Comparison of ENCODE assay signal across 3 worm cellular contexts in genomic region chrIV:6395190-6395589, ce11.
TF ChIP-seq lines count a peak whose summit lies in the region.

No protein-coding gene starts in this region.

TF ChIP-seq in whole organism, L1 larva, 84 proteins besides CTCF, POLR2A, EP300 and RAD21:
- TF ChIP-seq fkh-10 (GFP tag; optimal IDR thresholded peaks at IDR 0.05; lab: Kevin White, UChicago) (peak; percentile 54), snpc-4 (tag; optimal IDR thresholded peaks at IDR 0.05; lab: Kevin White, UChicago) (no peak), zip-4 (GFP tag; optimal IDR thresholded peaks at IDR 0.05; lab: Kevin White, UChicago) (no peak), aly-2 (tag; optimal IDR thresholded peaks at IDR 0.05; lab: Kevin White, UChicago) (no peak), nhr-47 (tag; optimal IDR thresholded peaks at IDR 0.05; lab: Kevin White, UChicago) (no peak), grh-1 (GFP tag; IDR thresholded peaks at IDR 0.05; lab: Robert Waterston, UW) (no peak), nhr-85 (tag; lab: Kevin White, UChicago) (no peak)

TF ChIP-seq in whole organism, L3 larva, 47 proteins besides CTCF, POLR2A, EP300 and RAD21:
- TF ChIP-seq fkh-10 (GFP tag; optimal IDR thresholded peaks at IDR 0.05; lab: Kevin White, UChicago) (peak; percentile 52), nhr-12 (tag; optimal IDR thresholded peaks at IDR 0.05; lab: Kevin White, UChicago) (no peak)

TF ChIP-seq in whole organism, L4 larva, 104 proteins besides CTCF, POLR2A, EP300 and RAD21:
- TF ChIP-seq aly-2 (tag; optimal IDR thresholded peaks at IDR 0.05; lab: Kevin White, UChicago) (no peak), lin-15B (tag; optimal IDR thresholded peaks at IDR 0.05; lab: Kevin White, UChicago) (no peak), daf-12 (tag; optimal IDR thresholded peaks at IDR 0.05; lab: Kevin White, UChicago) (no peak), madf-9 (GFP tag; conservative IDR thresholded peaks at IDR 0.05; lab: Robert Waterston, UW) (no peak), nhr-77 (tag; optimal IDR thresholded peaks at IDR 0.05; lab: Kevin White, UChicago) (no peak), fkh-10 (GFP tag; optimal IDR thresholded peaks at IDR 0.05; lab: Kevin White, UChicago) (peak; percentile 27)

Comparison
In these comparisons a context has a peak if more than half of its experiments do, and no peak if none do; other contexts are left out.
1. Of the 29 proteins assayed by ChIP-seq in both whole organism, L4 larva and whole organism, L1 larva: peak only in whole organism, L4 larva: none; only in whole organism, L1 larva: none; in both: fkh-10; in neither: 28.